Worm (Caenorhabditis elegans) whole organism, late embryonic: ENCODE measurements around the gene vps-54.

Source experiments
- ceh-24 ChIP-seq: sonication (generic microtip); optimal IDR thresholded peaks from 2 replicates; lab custom pipeline; 2016; ENCODE audit warnings: mild to moderate bottlenecking, missing genetic modification characterization, missing compliant biosample characterization
- dve-1 ChIP-seq: sonication (generic microtip); optimal IDR thresholded peaks from 2 replicates; lab custom pipeline; 2017; ENCODE audit warnings: antibody characterized with exemption, mild to moderate bottlenecking, missing genetic modification characterization, missing compliant biosample characterization
- lin-11 ChIP-seq: fragments of 200-800 bp; sonication (Bioruptor generic); optimal IDR thresholded peaks from 2 replicates; lab custom pipeline; 2018; ENCODE audit warnings: mild to moderate bottlenecking, missing genetic modification characterization, missing compliant biosample characterization
- pat-9 ChIP-seq: fragments of 200-800 bp; sonication (Bioruptor generic); optimal IDR thresholded peaks from 2 replicates; lab custom pipeline; 2018; ENCODE audit warnings: mild to moderate bottlenecking, missing genetic modification characterization, moderate library complexity, missing compliant biosample characterization
- tbx-2 ChIP-seq: sonication (generic microtip); optimal IDR thresholded peaks from 2 replicates; lab custom pipeline; 2016; ENCODE audit warnings: missing genetic modification characterization, missing compliant biosample characterization
- unc-86 ChIP-seq: sonication (generic microtip); optimal IDR thresholded peaks from 2 replicates; lab custom pipeline; 2016; ENCODE audit warnings: missing genetic modification characterization, missing compliant biosample characterization

DNA sequence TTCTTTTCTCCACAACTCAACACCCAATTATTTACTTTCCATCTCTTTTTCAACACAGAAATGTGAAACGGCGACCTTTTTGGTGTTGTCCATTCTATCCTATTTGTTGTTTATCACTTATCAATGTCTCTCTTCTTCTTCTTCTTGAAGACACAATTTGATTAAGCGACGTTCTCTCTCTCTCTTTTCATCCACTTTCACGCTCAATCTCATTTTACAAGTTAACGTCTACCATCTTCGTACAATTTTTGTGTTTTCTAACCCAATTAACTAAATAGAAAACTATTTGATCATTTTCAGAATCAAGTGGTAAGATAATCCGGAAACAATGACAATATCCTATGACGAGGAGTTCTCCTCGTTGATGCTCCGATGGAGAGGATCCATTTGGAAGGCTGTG lies 18.5 kb downstream of the vps-54 start, which contains the start of gene best-14:
- no peak for TF ChIP-seq dve-1
- no peak for TF ChIP-seq unc-86
- no peak for TF ChIP-seq pat-9 (tag; lab: Kevin White, UChicago)
- no peak for TF ChIP-seq lin-11 (tag; lab: Kevin White, UChicago)
- no peak for TF ChIP-seq tbx-2 (tag; lab: Kevin White, UChicago)
- no peak for TF ChIP-seq ceh-24 (tag; lab: Kevin White, UChicago)
